Worm (Caenorhabditis elegans) whole organism, L3 larva: ENCODE measurements around the gene EGAP5.1.

Source experiments
- ama-1 ChIP-seq: fragments of 150-350 bp; optimal IDR thresholded peaks from 2 replicates; lab custom pipeline; 2018
- zag-1 ChIP-seq: fragments of 150-350 bp; optimal IDR thresholded peaks from 2 replicates; lab custom pipeline; 2014; ENCODE audit warnings: missing biosample characterization, missing genetic modification characterization

ce11 chrX:5124288-5124687, 38.6 kb upstream of the EGAP5.1 start:
- TF ChIP-seq zag-1 (tag; lab: Kevin White, UChicago) (no peak), ama-1 (lab: Kevin White, UChicago) (no peak)
